Worm (Caenorhabditis elegans): ENCODE results near the gene lpl-1.

The lpl-1 gene

ce11 chrIV:9096160-9096879 lies 2.5 kb upstream of the lpl-1 start, which contains the start of the genes znf-706 and cpna-3:
Gene znf-706, minus strand, starts transcription at chrIV:9096231.
Gene cpna-3, plus strand, starts transcription at chrIV:9096842.
- no peak for TF ChIP-seq unc-62 (GFP tag; optimal IDR thresholded peaks at IDR 0.05)

ce11 chrIV:9095553-9095952 lies 1.7 kb upstream of the lpl-1 start, which contains the start of gene icln-1:
Gene icln-1, minus strand, starts transcription at chrIV:9095653.
- TF ChIP-seq unc-62 (GFP tag; optimal IDR thresholded peaks at IDR 0.05): no peak

- TF ChIP-seq unc-62 (GFP tag; optimal IDR thresholded peaks at IDR 0.05): no peak
Measured at ce11 chrIV:9094356-9094755, 524 bp upstream of the lpl-1 start, which contains the start of gene mrpl-42. Gene mrpl-42, minus strand, starts transcription at chrIV:9094456.

- no peak for TF ChIP-seq unc-62 (GFP tag; optimal IDR thresholded peaks at IDR 0.05)
Measured at ce11 chrIV:9092011-9092410, 1.8 kb downstream of the lpl-1 start.

ce11 chrIV:9090538-9091195 lies 3.2 kb downstream of the lpl-1 start:
- no peak for TF ChIP-seq unc-62 (GFP tag; optimal IDR thresholded peaks at IDR 0.05)

- TF ChIP-seq unc-62 (GFP tag; optimal IDR thresholded peaks at IDR 0.05): no peak
Measured at ce11 chrIV:9088294-9088693, 5.5 kb downstream of the lpl-1 start, which contains the start of gene msa-1. Gene msa-1, plus strand, starts transcription at chrIV:9088594.

- TF ChIP-seq unc-62 (GFP tag; optimal IDR thresholded peaks at IDR 0.05): no peak
Measured at ce11 chrIV:9082055-9082454, 11.8 kb downstream of the lpl-1 start, which contains the start of gene twk-8. Gene twk-8, plus strand, starts transcription at chrIV:9082355.

ce11 chrIV:9080201-9080600 lies 13.6 kb downstream of the lpl-1 start:
- no peak for TF ChIP-seq unc-62 (GFP tag; optimal IDR thresholded peaks at IDR 0.05)

ce11 chrIV:9079330-9079729 lies 14.5 kb downstream of the lpl-1 start:
- TF ChIP-seq unc-62 (GFP tag; optimal IDR thresholded peaks at IDR 0.05): no peak

ce11 chrIV:9078469-9078868 lies 15.4 kb downstream of the lpl-1 start, which contains the start of gene mans-4:
Gene mans-4, minus strand, starts transcription at chrIV:9078569.
- TF ChIP-seq unc-62 (GFP tag; optimal IDR thresholded peaks at IDR 0.05): no peak

- no peak for TF ChIP-seq unc-62 (GFP tag; optimal IDR thresholded peaks at IDR 0.05)
Measured at ce11 chrIV:9074244-9074723, 19.5 kb downstream of the lpl-1 start, which contains the start of gene mppb-1. Gene mppb-1, plus strand, starts transcription at chrIV:9074673.

ce11 chrIV:9070188-9070587 lies 23.6 kb downstream of the lpl-1 start:
- TF ChIP-seq unc-62 (GFP tag; optimal IDR thresholded peaks at IDR 0.05): no peak

ce11 chrIV:9069703-9070102 lies 24.1 kb downstream of the lpl-1 start, which contains the start of gene nhr-11:
Gene nhr-11, plus strand, starts transcription at chrIV:9070003.
- TF ChIP-seq unc-62 (GFP tag; optimal IDR thresholded peaks at IDR 0.05): no peak

- no peak for TF ChIP-seq unc-62 (GFP tag; optimal IDR thresholded peaks at IDR 0.05)
Measured at ce11 chrIV:9063518-9063917, 30.3 kb downstream of the lpl-1 start.

ce11 chrIV:9053403-9053802 lies 40.4 kb downstream of the lpl-1 start:
- TF ChIP-seq unc-62 (GFP tag; optimal IDR thresholded peaks at IDR 0.05): no peak

- no peak for TF ChIP-seq unc-62 (GFP tag; optimal IDR thresholded peaks at IDR 0.05)
Measured at ce11 chrIV:9051510-9052175, 42.2 kb downstream of the lpl-1 start.
